Fruit fly (Drosophila melanogaster): ENCODE measurements around the gene CG33229.

Gene CG33229

DNA sequence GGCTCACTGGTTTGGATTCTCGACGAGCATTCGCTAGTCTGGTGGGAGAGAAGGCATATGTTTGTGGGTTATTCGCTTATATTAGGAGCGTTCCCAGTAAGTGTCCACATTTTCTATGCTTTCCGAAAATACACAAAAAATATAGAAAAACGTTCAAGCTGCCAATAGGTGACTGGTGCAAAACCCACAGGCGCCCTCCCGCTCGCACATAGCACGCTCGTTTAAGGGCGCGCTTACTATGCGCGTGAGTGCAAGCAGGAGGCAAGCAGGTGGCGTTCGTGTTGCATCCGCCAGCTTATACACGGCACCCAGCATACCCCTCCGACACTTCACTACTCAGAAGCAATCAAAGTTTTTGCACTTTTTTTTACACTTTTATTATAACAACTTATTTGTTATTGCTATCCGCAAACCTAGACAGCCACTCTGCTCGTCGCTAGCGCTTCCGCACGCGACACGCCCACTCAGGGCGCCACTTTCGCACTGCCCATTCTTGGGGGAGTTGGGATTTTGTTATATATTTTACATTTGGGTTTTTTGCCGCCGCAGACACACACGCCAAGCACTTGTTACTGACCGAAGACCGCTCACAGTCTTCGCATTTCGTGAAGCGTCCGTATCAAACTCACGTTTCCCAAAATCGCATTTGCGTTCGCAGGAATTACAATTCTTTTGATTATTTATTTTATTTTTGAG is 24.5 kb upstream of the CG33229 start (continued):
- TF ChIP-seq kni (GFP tag; optimal IDR thresholded peaks at IDR 0.05) (peak; percentile 13), CG15601 (tag; optimal IDR thresholded peaks at IDR 0.05) (no peak), tll (GFP tag; optimal IDR thresholded peaks at IDR 0.05) (no peak), shn (GFP tag; optimal IDR thresholded peaks at IDR 0.05) (no peak), CG4820 (GFP tag; optimal IDR thresholded peaks at IDR 0.05) (peak; percentile 7), repo (GFP tag; optimal IDR thresholded peaks at IDR 0.05) (no peak), CG9932 (GFP tag; IDR thresholded peaks at IDR 0.05) (peak; percentile 44), CG12236 (GFP tag; optimal IDR thresholded peaks at IDR 0.05) (no peak), E2f2 (GFP tag; IDR thresholded peaks at IDR 0.05) (peak; percentile 33), toy (GFP tag; IDR thresholded peaks at IDR 0.05) (no peak), CG33213 (GFP tag; optimal IDR thresholded peaks at IDR 0.05) (no peak), C15 (GFP tag; IDR thresholded peaks at IDR 0.05) (no peak), caup (GFP tag; optimal IDR thresholded peaks at IDR 0.05; ENCODE audit: severe bottlenecking) (no peak), crol (GFP tag; IDR thresholded peaks at IDR 0.05) (peak; percentile 96), Fer2 (tag; optimal IDR thresholded peaks at IDR 0.05) (no peak), gcm2 (GFP tag; optimal IDR thresholded peaks at IDR 0.05) (no peak), bbx (GFP tag; IDR thresholded peaks at IDR 0.05; ENCODE audit: partially characterized antibody) (peak; percentile 60), wor (GFP tag; IDR thresholded peaks at IDR 0.05) (peak; percentile 51), CG12299 (tag; optimal IDR thresholded peaks at IDR 0.05) (peak; percentile 13), unpg (GFP tag; optimal IDR thresholded peaks at IDR 0.05) (no peak), Opbp (GFP tag; IDR thresholded peaks at IDR 0.05; ENCODE audit: partially characterized antibody) (peak; percentile 78), Meics (GFP tag; optimal IDR thresholded peaks at IDR 0.05) (no peak), CG17568 (GFP tag; optimal IDR thresholded peaks at IDR 0.05) (no peak), CG31365 (tag; optimal IDR thresholded peaks at IDR 0.05) (peak; percentile 70), Antp (GFP tag; optimal IDR thresholded peaks at IDR 0.05) (peak; percentile 45), slp2 (GFP tag; optimal IDR thresholded peaks at IDR 0.05) (no peak), her (GFP tag; optimal IDR thresholded peaks at IDR 0.05) (no peak), Stat92E (GFP tag; optimal IDR thresholded peaks at IDR 0.05) (peak in 1 of 3 experiments; percentile 23), Optix (GFP tag; IDR thresholded peaks at IDR 0.05) (no peak), croc (GFP tag; conservative IDR thresholded peaks at IDR 0.05) (peak; percentile 20; the same call in 1 of the 3 replicates), bowl (GFP tag; IDR thresholded peaks at IDR 0.05) (no peak), yki (optimal IDR thresholded peaks at IDR 0.05) (no peak), D (optimal IDR thresholded peaks at IDR 0.05) (no peak), D (GFP tag; optimal IDR thresholded peaks at IDR 0.05) (no peak), CG11695 (GFP tag; IDR thresholded peaks at IDR 0.05) (peak; percentile 42; the same call in 1 of the 3 replicates), Xrp1 (GFP tag; IDR thresholded peaks at IDR 0.05) (no peak), CG14441 (GFP tag; IDR thresholded peaks at IDR 0.05) (no peak), HLH54F (GFP tag; optimal IDR thresholded peaks at IDR 0.05) (no peak), luna (GFP tag; optimal IDR thresholded peaks at IDR 0.05) (no peak), Bdp1 (GFP tag; optimal IDR thresholded peaks at IDR 0.05) (no peak), esg (GFP tag; conservative IDR thresholded peaks at IDR 0.05) (no peak), CG15011 (GFP tag; optimal IDR thresholded peaks at IDR 0.05) (no peak), CG11504 (tag; optimal IDR thresholded peaks at IDR 0.05) (no peak), CG8359 (GFP tag; optimal IDR thresholded peaks at IDR 0.05; ENCODE audit: borderline replicate concordance) (no peak), NFAT (GFP tag; IDR thresholded peaks at IDR 0.05) (peak; percentile 31; the same call in 1 of the 2 replicates), CG11398 (GFP tag; optimal IDR thresholded peaks at IDR 0.05) (no peak), Xbp1 (GFP tag; optimal IDR thresholded peaks at IDR 0.05) (no peak), mld (GFP tag; IDR thresholded peaks at IDR 0.05; ENCODE audit: partially characterized antibody) (no peak), Dfd (GFP tag; optimal IDR thresholded peaks at IDR 0.05) (no peak), Ets97D (GFP tag; optimal IDR thresholded peaks at IDR 0.05) (no peak), Poxn (GFP tag; IDR thresholded peaks at IDR 0.05) (no peak)

Data from whole organism, embryonic.